Worm (Caenorhabditis elegans): Measurements from ENCODE around the gene ras-2.
"Not testable (repeated sequence)": the region's sequence is repeated elsewhere in the genome, so short reads cannot be mapped to it uniquely, and the experiment has no call there.

The ras-2 gene

ce11 chrIII:4739975-4740374 lies at the start of gene ras-2:
ras-2 (minus strand) TSS chrIII:4740075.
- TF ChIP-seq Y55F3AM.14 (GFP tag; optimal IDR thresholded peaks at IDR 0.05) (no peak), nhr-77 (tag; optimal IDR thresholded peaks at IDR 0.05) (no peak)

- TF ChIP-seq unc-39 (tag; optimal IDR thresholded peaks at IDR 0.05) (no peak), C34F6.9 (tag; optimal IDR thresholded peaks at IDR 0.05) (peak; percentile 65), zag-1 (tag; optimal IDR thresholded peaks at IDR 0.05) (no peak), unc-55 (GFP tag; optimal IDR thresholded peaks at IDR 0.05) (peak; percentile 16), gmeb-1 (tag; optimal IDR thresholded peaks at IDR 0.05) (peak; percentile 13)
These were observed 45.8 kb upstream of the ras-2 start, which contains the start of gene mel-28 for ce11 chrIII:4785714-4786113. mel-28 (plus strand) TSS chrIII:4786080.

ce11 chrIII:4785131-4785530 lies 45.3 kb upstream of the ras-2 start, which contains the start of gene enu-3.2:
enu-3.2 (minus strand) TSS chrIII:4785235.
- TF ChIP-seq mbf-1, nhr-129, unc-39 (tag; optimal IDR thresholded peaks at IDR 0.05): not testable (repeated sequence)

- TF ChIP-seq nhr-77, mbf-1, mab-5 (tag; optimal IDR thresholded peaks at IDR 0.05): not testable (repeated sequence)
These were observed 42.2 kb upstream of the ras-2 start, which contains the start of the genes gex-5 and C38D4.10 for ce11 chrIII:4781937-4782576. gex-5 (minus strand) TSS chrIII:4781987. C38D4.10 (plus strand) TSS chrIII:4782526.

ce11 chrIII:4779855-4780254 lies 40.0 kb upstream of the ras-2 start, which contains the start of gene B0393.9:
B0393.9 (minus strand) TSS chrIII:4780157.
- TF ChIP-seq fos-1 (tag; optimal IDR thresholded peaks at IDR 0.05) = peak; percentile 35
- TF ChIP-seq ceh-82 (tag; optimal IDR thresholded peaks at IDR 0.05) = no peak

- TF ChIP-seq lin-13 (GFP tag; optimal IDR thresholded peaks at IDR 0.05) = no peak
- TF ChIP-seq gmeb-1 (tag; optimal IDR thresholded peaks at IDR 0.05) = no peak
- no peak for TF ChIP-seq ZK546.5 (tag; optimal IDR thresholded peaks at IDR 0.05)
These were observed 38.1 kb upstream of the ras-2 start, which contains the start of gene B0393.7 for ce11 chrIII:4778003-4778402. B0393.7 (minus strand) TSS chrIII:4778103.

ce11 chrIII:4767869-4768645 lies 28.2 kb upstream of the ras-2 start:
- no peak for TF ChIP-seq skn-1 (tag; optimal IDR thresholded peaks at IDR 0.05)
- no peak for TF ChIP-seq elt-3 (tag; optimal IDR thresholded peaks at IDR 0.05)
- TF ChIP-seq nhr-23 (tag; optimal IDR thresholded peaks at IDR 0.05) = no peak
- no peak for TF ChIP-seq nhr-12 (tag; optimal IDR thresholded peaks at IDR 0.05)
- no peak for TF ChIP-seq ztf-11 (tag; optimal IDR thresholded peaks at IDR 0.05)
- no peak for TF ChIP-seq Y55F3AM.14 (GFP tag; optimal IDR thresholded peaks at IDR 0.05)
- no peak for TF ChIP-seq nhr-6 (tag; optimal IDR thresholded peaks at IDR 0.05)
- peak; percentile 26 for TF ChIP-seq blmp-1 (tag; optimal IDR thresholded peaks at IDR 0.05; ENCODE audit: insufficient read depth)

- no peak for TF ChIP-seq Y55F3AM.14 (GFP tag; optimal IDR thresholded peaks at IDR 0.05)
- TF ChIP-seq C34F6.9 (tag; optimal IDR thresholded peaks at IDR 0.05) = no peak
- no peak for TF ChIP-seq alr-1 (tag; optimal IDR thresholded peaks at IDR 0.05)
- TF ChIP-seq unc-62 (GFP tag; optimal IDR thresholded peaks at IDR 0.05) = no peak
- TF ChIP-seq ZK546.5 (tag; optimal IDR thresholded peaks at IDR 0.05) = no peak
- TF ChIP-seq ama-1 (optimal IDR thresholded peaks at IDR 0.05) = no peak
- TF ChIP-seq crh-2 (tag; optimal IDR thresholded peaks at IDR 0.05) = no peak
- no peak for TF ChIP-seq dmd-4 (tag; optimal IDR thresholded peaks at IDR 0.05)
These were observed 27.0 kb upstream of the ras-2 start for ce11 chrIII:4766842-4767241.

Data from whole organism, L2 larva.